Fruit fly (Drosophila melanogaster) whole organism, embryonic: ENCODE results near the gene Ubi-p5E.
A peak's percentile ranks its signal among the peaks of the same experiment; 100 is the strongest.

Experiments used
- Antp ChIP-seq: fragments of 200-800 bp; sonication (Bioruptor generic); optimal IDR thresholded peaks from 3 replicates; lab custom pipeline; 2016; ENCODE audit warnings: missing biosample characterization, missing genetic modification characterization
- Bdp1 ChIP-seq: fragments of 200-800 bp; sonication (Bioruptor generic); optimal IDR thresholded peaks from 3 replicates; lab custom pipeline; 2016; ENCODE audit warnings: missing biosample characterization, missing genetic modification characterization
- CG10321 ChIP-seq: fragments of 200-800 bp; sonication (Bioruptor generic); IDR thresholded peaks from 2 replicates; pipeline ENCODE4 v1.3.6; 2022; ENCODE audit warnings: missing biosample characterization, missing genetic modification characterization
- CG11504 ChIP-seq: fragments of 200-800 bp; sonication (Bioruptor generic); optimal IDR thresholded peaks from 3 replicates; lab custom pipeline; 2019; ENCODE audit warnings: missing biosample characterization, mild to moderate bottlenecking, missing genetic modification characterization, moderate library complexity
- CG11560 ChIP-seq: fragments of 200-800 bp; sonication (Bioruptor generic); IDR thresholded peaks from 3 replicates; pipeline ENCODE4 v1.3.6; 2022; ENCODE audit warnings: missing biosample characterization, missing genetic modification characterization
- CG11696 ChIP-seq: fragments of 200-800 bp; sonication (Bioruptor generic); IDR thresholded peaks from 2 replicates; pipeline ENCODE4 v1.3.6; 2022; ENCODE audit warnings: missing biosample characterization, missing genetic modification characterization
- CG12104 ChIP-seq: fragments of 200-800 bp; sonication (Bioruptor generic); optimal IDR thresholded peaks from 3 replicates; lab custom pipeline; 2016; ENCODE audit warnings: missing biosample characterization, missing genetic modification characterization
- CG12391 ChIP-seq: fragments of 200-800 bp; sonication (Bioruptor generic); optimal IDR thresholded peaks from 3 replicates; lab custom pipeline; 2018; ENCODE audit warnings: missing biosample characterization, mild to moderate bottlenecking, missing genetic modification characterization, moderate library complexity
- CG12769 ChIP-seq: fragments of 200-800 bp; sonication (Bioruptor generic); optimal IDR thresholded peaks from 2 replicates; lab custom pipeline; 2019; ENCODE audit warnings: missing biosample characterization, mild to moderate bottlenecking, missing genetic modification characterization, moderate library complexity
- CG1603 ChIP-seq: fragments of 200-800 bp; sonication (Bioruptor generic); optimal IDR thresholded peaks from 2 replicates; lab custom pipeline; 2019; ENCODE audit warnings: missing biosample characterization, mild to moderate bottlenecking, missing genetic modification characterization, moderate library complexity
- CG1832 ChIP-seq: fragments of 200-800 bp; sonication (Bioruptor generic); optimal IDR thresholded peaks from 2 replicates; lab custom pipeline; 2017; ENCODE audit warnings: missing biosample characterization, mild to moderate bottlenecking, missing genetic modification characterization, inconsistent platforms
- CG18476 ChIP-seq: fragments of 200-800 bp; sonication (Bioruptor generic); optimal IDR thresholded peaks from 2 replicates; lab custom pipeline; 2016; ENCODE audit warnings: missing biosample characterization, mild to moderate bottlenecking, missing genetic modification characterization
- CG18764 ChIP-seq: fragments of 200-800 bp; sonication (Bioruptor generic); optimal IDR thresholded peaks from 3 replicates; lab custom pipeline; 2016; ENCODE audit warnings: missing biosample characterization, missing genetic modification characterization
- CG2120 ChIP-seq: fragments of 200-800 bp; sonication (Bioruptor generic); optimal IDR thresholded peaks from 3 replicates; lab custom pipeline; 2016; ENCODE audit warnings: missing biosample characterization, missing genetic modification characterization
- CG2202 ChIP-seq: fragments of 200-800 bp; sonication (Bioruptor generic); optimal IDR thresholded peaks from 2 replicates; lab custom pipeline; 2018; ENCODE audit warnings: missing biosample characterization, mild to moderate bottlenecking, missing genetic modification characterization
- CG2678 ChIP-seq: fragments of 200-800 bp; sonication (Bioruptor generic); optimal IDR thresholded peaks from 3 replicates; lab custom pipeline; 2019; ENCODE audit warnings: missing biosample characterization, mild to moderate bottlenecking, missing genetic modification characterization, moderate library complexity
- CG2875 ChIP-seq: fragments of 200-800 bp; sonication (Bioruptor generic); optimal IDR thresholded peaks from 2 replicates; lab custom pipeline; 2017; ENCODE audit warnings: missing biosample characterization, mild to moderate bottlenecking, missing genetic modification characterization, missing genetic modification reagents
- CG32767 ChIP-seq: fragments of 200-800 bp; sonication (Bioruptor generic); IDR thresholded peaks from 2 replicates; pipeline ENCODE4 v1.3.6; 2022; ENCODE audit warnings: missing biosample characterization, missing genetic modification characterization
- CG6689 ChIP-seq: fragments of 200-800 bp; sonication (Bioruptor generic); IDR thresholded peaks from 2 replicates; pipeline ENCODE4 v1.3.6; 2022; ENCODE audit warnings: missing biosample characterization, missing genetic modification characterization
- CG7357 ChIP-seq: fragments of 200-800 bp; sonication (Bioruptor generic); IDR thresholded peaks from 3 replicates; pipeline ENCODE4 v1.3.6; 2022; ENCODE audit warnings: missing biosample characterization, missing genetic modification characterization
- CG7839 ChIP-seq: fragments of 200-800 bp; sonication (Bioruptor generic); optimal IDR thresholded peaks from 3 replicates; lab custom pipeline; 2018; ENCODE audit warnings: missing biosample characterization, mild to moderate bottlenecking, missing genetic modification characterization, moderate library complexity
- CG8290 ChIP-seq, 3 experiments: fragments of 200-800 bp; sonication (Bioruptor generic); optimal IDR thresholded peaks; 2 replicates each; lab custom pipeline; 2016 to 2019; ENCODE audit warnings: missing biosample characterization in 3 of 3, missing genetic modification characterization in 3 of 3, mild to moderate bottlenecking in 2 of 3, moderate library complexity in 1 of 3
- CG8944 ChIP-seq: fragments of 200-800 bp; sonication (Bioruptor generic); optimal IDR thresholded peaks from 3 replicates; lab custom pipeline; 2016; ENCODE audit warnings: missing biosample characterization, missing genetic modification characterization
- D19A ChIP-seq: fragments of 200-800 bp; optimal IDR thresholded peaks from 3 replicates; lab custom pipeline; 2019; ENCODE audit warnings: missing biosample characterization, mild to moderate bottlenecking, missing genetic modification characterization, moderate library complexity
- Drgx ChIP-seq: fragments of 200-800 bp; sonication (Bioruptor generic); IDR thresholded peaks from 2 replicates; pipeline ENCODE4 v1.3.6; 2022; ENCODE audit warnings: missing biosample characterization, missing genetic modification characterization
- Fer3 ChIP-seq: fragments of 200-800 bp; sonication (Bioruptor generic); optimal IDR thresholded peaks from 2 replicates; lab custom pipeline; 2018; ENCODE audit warnings: missing biosample characterization, mild to moderate bottlenecking, missing genetic modification characterization, moderate library complexity
- HLH3B ChIP-seq: fragments of 200-800 bp; sonication (Bioruptor generic); IDR thresholded peaks from 2 replicates; pipeline ENCODE4 v1.3.6; 2022; ENCODE audit warnings: missing biosample characterization, missing genetic modification characterization
- Hr78 ChIP-seq, 2 experiments: fragments of 200-800 bp in 1 of 2; fragments of >200 bp in 1 of 2; sonication (Bioruptor generic) in 1 of 2; optimal IDR thresholded peaks; 2 replicates each; lab custom pipeline; 2017 to 2019; ENCODE audit warnings: missing biosample characterization in 2 of 2, missing genetic modification characterization in 2 of 2, mild to moderate bottlenecking in 1 of 2, moderate library complexity in 1 of 2
- Kr ChIP-seq: fragments of 200-800 bp; sonication (Bioruptor generic); optimal IDR thresholded peaks from 2 replicates; lab custom pipeline; 2017; ENCODE audit warnings: missing biosample characterization, mild to moderate bottlenecking, missing genetic modification characterization
- Optix ChIP-seq: fragments of 200-800 bp; sonication (Bioruptor generic); IDR thresholded peaks from 3 replicates; pipeline ENCODE4 v1.3.6; 2022; ENCODE audit warnings: missing biosample characterization, missing genetic modification characterization
- Ptx1 ChIP-seq: fragments of 200-800 bp; sonication (Bioruptor generic); IDR thresholded peaks from 2 replicates; pipeline ENCODE4 v1.3.6; 2022; ENCODE audit warnings: missing biosample characterization, missing genetic modification characterization
- Rx ChIP-seq: fragments of 200-800 bp; sonication (Bioruptor generic); IDR thresholded peaks from 2 replicates; pipeline ENCODE4 v1.3.6; 2022; ENCODE audit warnings: missing biosample characterization, missing genetic modification characterization
- Scr ChIP-seq: fragments of 200-800 bp; sonication (Bioruptor generic); IDR thresholded peaks from 2 replicates; pipeline ENCODE4 v1.3.6; 2022; ENCODE audit warnings: missing biosample characterization, missing genetic modification characterization; ENCODE audit not compliant: partially characterized antibody
- YL-1 ChIP-seq: fragments of 200-800 bp; sonication (Bioruptor generic); optimal IDR thresholded peaks from 3 replicates; lab custom pipeline; 2017; ENCODE audit warnings: missing biosample characterization, mild to moderate bottlenecking, missing genetic modification characterization
- ase ChIP-seq: fragments of 200-800 bp; sonication (Bioruptor generic); IDR thresholded peaks from 3 replicates; pipeline ENCODE4 v1.3.6; 2022; ENCODE audit warnings: missing biosample characterization, missing genetic modification characterization
- cg ChIP-seq: fragments of 200-800 bp; sonication (Bioruptor generic); optimal IDR thresholded peaks from 3 replicates; lab custom pipeline; 2019; ENCODE audit warnings: missing biosample characterization, mild to moderate bottlenecking, missing genetic modification characterization, moderate library complexity
- ci ChIP-seq: fragments of 200-800 bp; sonication (Bioruptor generic); IDR thresholded peaks from 3 replicates; pipeline ENCODE4 v1.3.6; 2022; ENCODE audit warnings: missing biosample characterization, missing genetic modification characterization
- disco-r ChIP-seq: fragments of 200-800 bp; sonication (Bioruptor generic); optimal IDR thresholded peaks from 2 replicates; lab custom pipeline; 2016; ENCODE audit warnings: missing biosample characterization, missing genetic modification characterization
- dysf ChIP-seq: fragments of 200-800 bp; sonication (Bioruptor generic); IDR thresholded peaks from 3 replicates; pipeline ENCODE4 v1.3.6; 2022; ENCODE audit warnings: missing biosample characterization, missing genetic modification characterization
- emc ChIP-seq: fragments of 200-800 bp; sonication (Bioruptor generic); optimal IDR thresholded peaks from 2 replicates; lab custom pipeline; 2016; ENCODE audit warnings: missing biosample characterization, missing genetic modification characterization
- esg ChIP-seq: fragments of 200-800 bp; sonication (Bioruptor generic); conservative IDR thresholded peaks from 2 replicates; pipeline ENCODE4 v1.3.6; 2022; ENCODE audit warnings: missing biosample characterization, missing genetic modification characterization
- lab ChIP-seq: fragments of 200-800 bp; sonication (Bioruptor generic); optimal IDR thresholded peaks from 3 replicates; lab custom pipeline; 2017; ENCODE audit warnings: missing biosample characterization, missing genetic modification characterization, mild to moderate bottlenecking, moderate library complexity, missing genetic modification reagents
- lbe ChIP-seq: fragments of 200-800 bp; sonication (Bioruptor generic); optimal IDR thresholded peaks from 2 replicates; lab custom pipeline; 2016; ENCODE audit warnings: missing biosample characterization, mild to moderate bottlenecking, missing genetic modification characterization
- sens ChIP-seq: fragments of 200-800 bp; sonication (Bioruptor generic); peaks from one replicate; lab custom pipeline; 2016; ENCODE audit warnings: missing biosample characterization, missing genetic modification characterization
- slbo ChIP-seq: fragments of 200-800 bp; sonication (Bioruptor generic); IDR thresholded peaks from 2 replicates; pipeline ENCODE4 v1.3.6; 2022; ENCODE audit warnings: missing biosample characterization, missing genetic modification characterization
- sug ChIP-seq: fragments of 200-800 bp; optimal IDR thresholded peaks from 2 replicates; lab custom pipeline; 2019; ENCODE audit warnings: missing biosample characterization, mild to moderate bottlenecking, missing genetic modification characterization, moderate library complexity
- tna ChIP-seq: fragments of 200-800 bp; sonication (Bioruptor generic); IDR thresholded peaks from 2 replicates; pipeline ENCODE4 v1.3.6; 2022; ENCODE audit warnings: missing biosample characterization, missing genetic modification characterization; ENCODE audit not compliant: partially characterized antibody
- toy ChIP-seq: fragments of 200-800 bp; sonication (Bioruptor generic); IDR thresholded peaks from 2 replicates; pipeline ENCODE4 v1.3.6; 2022; ENCODE audit warnings: missing biosample characterization, missing genetic modification characterization
- ttk ChIP-seq: fragments of 200-800 bp; sonication (Bioruptor generic); IDR thresholded peaks from 2 replicates; pipeline ENCODE4 v2.1.2; 2022; ENCODE audit warnings: missing biosample characterization, missing genetic modification characterization
- tup ChIP-seq: fragments of 200-800 bp; sonication (Bioruptor generic); optimal IDR thresholded peaks from 2 replicates; lab custom pipeline; 2016; ENCODE audit warnings: missing biosample characterization, mild to moderate bottlenecking, missing genetic modification characterization, moderate library complexity
- wdn ChIP-seq: fragments of 200-800 bp; sonication (Bioruptor generic); IDR thresholded peaks from 2 replicates; pipeline ENCODE4 v1.3.6; 2022; ENCODE audit warnings: missing biosample characterization, missing genetic modification characterization
- zfh1 ChIP-seq: fragments of 200-800 bp; sonication (Bioruptor generic); IDR thresholded peaks from 3 replicates; pipeline ENCODE4 v1.3.6; 2022; ENCODE audit warnings: missing biosample characterization, missing genetic modification characterization

Gene Ubi-p5E

dm6 chrX:6310408-6310807 is 31.0 kb upstream of the Ubi-p5E start (continued):
- TF ChIP-seq esg (GFP tag; lab: Robert Waterston, UW) (0 out of 2 replicates have a peak, but pooled peaks have one; percentile 6), CG7839 (tag; lab: Kevin White, UChicago) (peak; percentile 42), sens (GFP tag; lab: Kevin White, UChicago) (peak; percentile 74), Fer3 (tag; lab: Kevin White, UChicago) (peak; percentile 11), CG11504 (tag; lab: Kevin White, UChicago) (peak; percentile 51), sug (tag; lab: Kevin White, UChicago) (no peak), HLH3B (0 out of 2 replicates have a peak, but pooled peaks have one; percentile 31), CG32767 (no peak), CG8290 (GFP tag; optimal IDR thresholded peaks at IDR 0.05; lab: Kevin White, UChicago) (no peak), CG8290 (tag; optimal IDR thresholded peaks at IDR 0.05; lab: Kevin White, UChicago) (peak in 1 of 2 experiments; percentile 74), tna (GFP tag; lab: Robert Waterston, UW) (no peak), D19A (tag; lab: Kevin White, UChicago) (no peak), Bdp1 (no peak), zfh1 (GFP tag; lab: Robert Waterston, UW) (0 out of 3 replicates have a peak, but pooled peaks have one; percentile 22), Kr (GFP tag; lab: Kevin White, UChicago) (no peak), CG7357 (0 out of 3 replicates have a peak, but pooled peaks have one; percentile 12), CG11696 (GFP tag; lab: Robert Waterston, UW) (no peak), CG12104 (GFP tag; lab: Kevin White, UChicago) (no peak), Ptx1 (peak; percentile 25; the same call in 1 of the 2 replicates), CG6689 (GFP tag; lab: Robert Waterston, UW) (0 out of 2 replicates have a peak, but pooled peaks have one; percentile 14), slbo (GFP tag; lab: Robert Waterston, UW) (peak; percentile 40), emc (GFP tag; lab: Kevin White, UChicago) (peak; percentile 19), CG2875 (no peak), ttk (0 out of 2 replicates have a peak, but pooled peaks have one; percentile 12), Hr78 (GFP tag; optimal IDR thresholded peaks at IDR 0.05; lab: Kevin White, UChicago) (no peak), Antp (GFP tag; lab: Kevin White, UChicago) (peak; percentile 7), wdn (GFP tag; lab: Robert Waterston, UW) (0 out of 2 replicates have a peak, but pooled peaks have one; percentile 21), CG1603 (peak; percentile 41), CG18764 (no peak), dysf (GFP tag; lab: Robert Waterston, UW) (peak; percentile 35; the same call in 1 of the 3 replicates), ci (GFP tag; lab: Robert Waterston, UW) (peak; percentile 59; the same call in 2 of the 3 replicates), Optix (0 out of 3 replicates have a peak, but pooled peaks have one; percentile 19)

- TF ChIP-seq disco-r (GFP tag; lab: Kevin White, UChicago) (no peak), CG12769 (tag; lab: Kevin White, UChicago) (peak; percentile 9), lab (GFP tag; lab: Kevin White, UChicago) (peak; percentile 29), CG10321 (no peak), Rx (GFP tag; lab: Robert Waterston, UW) (no peak), lbe (GFP tag; lab: Kevin White, UChicago) (no peak), CG11560 (no peak), CG18476 (GFP tag; lab: Kevin White, UChicago) (no peak), cg (GFP tag; lab: Kevin White, UChicago) (peak; percentile 62), Scr (GFP tag; lab: Robert Waterston, UW) (no peak), CG2120 (GFP tag; lab: Kevin White, UChicago) (peak; percentile 28), tup (GFP tag; lab: Kevin White, UChicago) (no peak), CG1832 (GFP tag; lab: Kevin White, UChicago) (no peak), CG2678 (tag; lab: Kevin White, UChicago) (peak; percentile 26), Drgx (peak; percentile 38; the same call in 1 of the 2 replicates), CG2202 (no peak), CG12391 (tag; lab: Kevin White, UChicago) (no peak), YL-1 (GFP tag; lab: Kevin White, UChicago) (no peak), toy (GFP tag; lab: Robert Waterston, UW) (no peak), CG8944 (no peak), ase (no peak)
Observed at dm6 chrX:6308852-6309251, 29.4 kb upstream of the Ubi-p5E start, which contains the start of gene CG15894. Gene CG15894 (plus strand): TSS chrX:6309212.
